Fruit fly (Drosophila melanogaster) whole organism, embryonic: ENCODE data around the gene Smvt.

Experiments
- ATbp ChIP-seq: fragments of 200-800 bp; sonication (Bioruptor generic); optimal IDR thresholded peaks from 2 replicates; lab custom pipeline; 2017; ENCODE audit warnings: missing biosample characterization, mild to moderate bottlenecking, missing genetic modification characterization, missing genetic modification reagents
- Asciz ChIP-seq: fragments of 200-800 bp; sonication (Bioruptor generic); optimal IDR thresholded peaks from 2 replicates; lab custom pipeline; 2017; ENCODE audit warnings: missing biosample characterization, mild to moderate bottlenecking, missing genetic modification characterization, missing genetic modification reagents
- Bgb ChIP-seq: fragments of 200-800 bp; sonication (Bioruptor generic); IDR thresholded peaks from 2 replicates; pipeline ENCODE4 v1.3.6; 2022; ENCODE audit warnings: missing biosample characterization, missing genetic modification characterization; ENCODE audit not compliant: partially characterized antibody
- CG10431 ChIP-seq: fragments of 200-800 bp; sonication (Bioruptor generic); optimal IDR thresholded peaks from 3 replicates; lab custom pipeline; 2018; ENCODE audit warnings: missing biosample characterization, mild to moderate bottlenecking, missing genetic modification characterization
- CG11456 ChIP-seq: fragments of 200-800 bp; sonication (Bioruptor generic); IDR thresholded peaks from 3 replicates; pipeline ENCODE4 v1.3.6; 2022; ENCODE audit warnings: missing biosample characterization, missing genetic modification characterization
- CG11695 ChIP-seq: fragments of 200-800 bp; sonication (Bioruptor generic); IDR thresholded peaks from 3 replicates; pipeline ENCODE4 v1.3.6; 2022; ENCODE audit warnings: missing biosample characterization, missing genetic modification characterization
- CG12659 ChIP-seq: fragments of 200-800 bp; sonication (Bioruptor generic); optimal IDR thresholded peaks from 3 replicates; lab custom pipeline; 2017; ENCODE audit warnings: mild to moderate bottlenecking, missing biosample characterization, missing genetic modification reagents, missing genetic modification characterization
- CG13296 ChIP-seq: fragments of 200-800 bp; sonication (Bioruptor generic); optimal IDR thresholded peaks from 3 replicates; lab custom pipeline; 2018; ENCODE audit warnings: missing biosample characterization, mild to moderate bottlenecking, missing genetic modification characterization
- CG14965 ChIP-seq: fragments of 200-800 bp; sonication (Bioruptor generic); optimal IDR thresholded peaks from 2 replicates; lab custom pipeline; 2016; ENCODE audit warnings: missing biosample characterization, missing genetic modification characterization, borderline replicate concordance
- CG15269 ChIP-seq: fragments of 200-800 bp; sonication (Bioruptor generic); optimal IDR thresholded peaks from 2 replicates; lab custom pipeline; 2018; ENCODE audit warnings: missing biosample characterization, mild to moderate bottlenecking, missing genetic modification characterization, moderate library complexity
- CG17359 ChIP-seq: fragments of 200-800 bp; sonication (Bioruptor generic); optimal IDR thresholded peaks from 3 replicates; lab custom pipeline; 2018; ENCODE audit warnings: missing biosample characterization, mild to moderate bottlenecking, missing genetic modification characterization, moderate library complexity
- CG2199 ChIP-seq: fragments of 200-800 bp; sonication (Bioruptor generic); IDR thresholded peaks from 3 replicates; pipeline ENCODE4 v1.3.6; 2022; ENCODE audit warnings: missing biosample characterization, missing genetic modification characterization
- CG2712 ChIP-seq: fragments of 200-800 bp; optimal IDR thresholded peaks from 3 replicates; lab custom pipeline; 2019; ENCODE audit warnings: missing biosample characterization, mild to moderate bottlenecking, missing genetic modification characterization, moderate library complexity
- CG30020 ChIP-seq: fragments of 200-800 bp; optimal IDR thresholded peaks from 2 replicates; lab custom pipeline; 2019; ENCODE audit warnings: missing biosample characterization, mild to moderate bottlenecking, missing genetic modification characterization, moderate library complexity
- CG30403 ChIP-seq: fragments of 200-800 bp; sonication (Bioruptor generic); optimal IDR thresholded peaks from 3 replicates; lab custom pipeline; 2016; ENCODE audit warnings: missing biosample characterization, missing genetic modification characterization
- CG30431 ChIP-seq: fragments of 200-800 bp; sonication (Bioruptor generic); optimal IDR thresholded peaks from 2 replicates; lab custom pipeline; 2017; ENCODE audit warnings: missing biosample characterization, missing genetic modification characterization
- CG31224 ChIP-seq: fragments of 200-800 bp; sonication (Bioruptor generic); IDR thresholded peaks from 2 replicates; pipeline ENCODE4 v1.3.6; 2022; ENCODE audit warnings: missing biosample characterization, missing genetic modification characterization
- CG34422 ChIP-seq: fragments of 200-800 bp; sonication (Bioruptor generic); IDR thresholded peaks from 3 replicates; pipeline ENCODE4 v1.3.6; 2022; ENCODE audit warnings: missing biosample characterization, missing genetic modification characterization
- CG4730 ChIP-seq: fragments of 200-800 bp; sonication (Bioruptor generic); IDR thresholded peaks from 2 replicates; pipeline ENCODE4 v1.3.6; 2022; ENCODE audit warnings: missing biosample characterization, missing genetic modification characterization
- CG5245 ChIP-seq: fragments of 200-800 bp; sonication (Bioruptor generic); optimal IDR thresholded peaks from 3 replicates; lab custom pipeline; 2016; ENCODE audit warnings: missing biosample characterization, missing genetic modification characterization
- CG6683 ChIP-seq: fragments of 200-800 bp; sonication (Bioruptor generic); optimal IDR thresholded peaks from 2 replicates; lab custom pipeline; 2017; ENCODE audit warnings: missing biosample characterization, mild to moderate bottlenecking, missing genetic modification characterization, missing genetic modification reagents
- CG6765 ChIP-seq: fragments of 200-800 bp; sonication (Bioruptor generic); optimal IDR thresholded peaks from 3 replicates; lab custom pipeline; 2017; ENCODE audit warnings: missing biosample characterization, mild to moderate bottlenecking, missing genetic modification characterization
- CG6854 ChIP-seq: fragments of 200-800 bp; sonication (Bioruptor generic); optimal IDR thresholded peaks from 3 replicates; lab custom pipeline; 2017; ENCODE audit warnings: missing biosample characterization, mild to moderate bottlenecking, missing genetic modification characterization
- CG9817 ChIP-seq: fragments of 200-800 bp; sonication (Bioruptor generic); optimal IDR thresholded peaks from 2 replicates; lab custom pipeline; 2018; ENCODE audit warnings: missing biosample characterization, mild to moderate bottlenecking, missing genetic modification characterization, moderate library complexity
- Chrac-16 ChIP-seq: fragments of 200-800 bp; sonication (Bioruptor generic); optimal IDR thresholded peaks from 3 replicates; lab custom pipeline; 2016; ENCODE audit warnings: missing biosample characterization, missing genetic modification characterization
- CrebB ChIP-seq: fragments of 200-800 bp; sonication (Bioruptor generic); optimal IDR thresholded peaks from 3 replicates; lab custom pipeline; 2018; ENCODE audit warnings: missing biosample characterization, mild to moderate bottlenecking, missing genetic modification characterization
- Dfd ChIP-seq, 2 experiments: fragments of >200 bp; optimal IDR thresholded peaks; 2 replicates each; lab custom pipeline; 2017; ENCODE audit warnings: missing biosample characterization in 2 of 2, missing genetic modification characterization in 2 of 2
- Gug ChIP-seq: fragments of 200-800 bp; sonication (Bioruptor generic); IDR thresholded peaks from 4 replicates; pipeline ENCODE4 v1.3.6; 2022; ENCODE audit warnings: missing biosample characterization, missing genetic modification characterization
- HHEX ChIP-seq: fragments of 200-800 bp; sonication (Bioruptor generic); optimal IDR thresholded peaks from 3 replicates; lab custom pipeline; 2017; ENCODE audit warnings: missing biosample characterization, mild to moderate bottlenecking, missing genetic modification characterization, missing genetic modification reagents
- HLH3B ChIP-seq: fragments of 200-800 bp; sonication (Bioruptor generic); IDR thresholded peaks from 2 replicates; pipeline ENCODE4 v1.3.6; 2022; ENCODE audit warnings: missing biosample characterization, missing genetic modification characterization
- Hand ChIP-seq: fragments of 200-800 bp; sonication (Bioruptor generic); optimal IDR thresholded peaks from 2 replicates; lab custom pipeline; 2017; ENCODE audit warnings: mild to moderate bottlenecking, missing biosample characterization, missing genetic modification reagents, missing genetic modification characterization
- Lpt ChIP-seq: fragments of >200 bp; optimal IDR thresholded peaks from 2 replicates; lab custom pipeline; 2018; ENCODE audit warnings: missing biosample characterization, missing genetic modification characterization
- MBD-R2 ChIP-seq: fragments of 200-800 bp; sonication (Bioruptor generic); IDR thresholded peaks from 2 replicates; pipeline ENCODE4 v1.3.6; 2022; ENCODE audit warnings: missing biosample characterization, missing genetic modification characterization
- Max ChIP-seq: fragments of 200-800 bp; sonication (Bioruptor generic); optimal IDR thresholded peaks from 2 replicates; lab custom pipeline; 2016; ENCODE audit warnings: missing biosample characterization, mild to moderate bottlenecking, missing genetic modification characterization
- Six4 ChIP-seq: fragments of 200-800 bp; sonication (Bioruptor generic); optimal IDR thresholded peaks from 2 replicates; lab custom pipeline; 2016; ENCODE audit warnings: missing biosample characterization, missing genetic modification characterization
- Sry-β ChIP-seq: fragments of 200-800 bp; sonication (Bioruptor generic); optimal IDR thresholded peaks from 2 replicates; lab custom pipeline; 2018; ENCODE audit warnings: missing biosample characterization, mild to moderate bottlenecking, missing genetic modification characterization, moderate library complexity
- Tbp ChIP-seq: fragments of >200 bp; optimal IDR thresholded peaks from 2 replicates; lab custom pipeline; 2018; ENCODE audit warnings: missing biosample characterization, missing genetic modification characterization
- al ChIP-seq: fragments of 200-800 bp; sonication (Bioruptor generic); IDR thresholded peaks from 2 replicates; pipeline ENCODE4 v1.3.6; 2022; ENCODE audit warnings: missing biosample characterization, missing genetic modification characterization
- chn ChIP-seq: fragments of 200-800 bp; sonication (Bioruptor generic); optimal IDR thresholded peaks from 2 replicates; lab custom pipeline; 2016; ENCODE audit warnings: missing biosample characterization, missing genetic modification characterization
- croc ChIP-seq: fragments of 200-800 bp; sonication (Bioruptor generic); conservative IDR thresholded peaks from 3 replicates; pipeline ENCODE4 v1.3.6; 2022; ENCODE audit warnings: missing biosample characterization, missing genetic modification characterization
- cwo ChIP-seq: fragments of 200-800 bp; sonication (Bioruptor generic); optimal IDR thresholded peaks from 3 replicates; lab custom pipeline; 2017; ENCODE audit warnings: missing biosample characterization, missing genetic modification characterization, mild to moderate bottlenecking, moderate library complexity, missing genetic modification reagents
- dysf ChIP-seq: fragments of 200-800 bp; sonication (Bioruptor generic); IDR thresholded peaks from 3 replicates; pipeline ENCODE4 v1.3.6; 2022; ENCODE audit warnings: missing biosample characterization, missing genetic modification characterization
- emc ChIP-seq: fragments of 200-800 bp; sonication (Bioruptor generic); optimal IDR thresholded peaks from 2 replicates; lab custom pipeline; 2016; ENCODE audit warnings: missing biosample characterization, missing genetic modification characterization
- eyg ChIP-seq: fragments of 200-800 bp; sonication (Bioruptor generic); optimal IDR thresholded peaks from 3 replicates; lab custom pipeline; 2016; ENCODE audit warnings: missing biosample characterization, missing genetic modification characterization
- gsb ChIP-seq: fragments of 200-800 bp; sonication (Bioruptor generic); IDR thresholded peaks from 2 replicates; pipeline ENCODE4 v1.3.6; 2022; ENCODE audit warnings: missing biosample characterization, missing genetic modification characterization
- hb ChIP-seq: fragments of 200-800 bp; sonication (Bioruptor generic); IDR thresholded peaks from 3 replicates; pipeline ENCODE4 v1.3.6; 2022; ENCODE audit warnings: missing biosample characterization, missing genetic modification characterization; ENCODE audit not compliant: partially characterized antibody
- mld ChIP-seq: fragments of 200-800 bp; sonication (Bioruptor generic); IDR thresholded peaks from 3 replicates; pipeline ENCODE4 v1.3.6; 2022; ENCODE audit warnings: missing biosample characterization, missing genetic modification characterization; ENCODE audit not compliant: partially characterized antibody
- pzg ChIP-seq: fragments of 200-800 bp; sonication (Bioruptor generic); optimal IDR thresholded peaks from 3 replicates; lab custom pipeline; 2018; ENCODE audit warnings: missing biosample characterization, mild to moderate bottlenecking, missing genetic modification characterization, moderate library complexity
- ranshi ChIP-seq: fragments of 200-800 bp; sonication (Bioruptor generic); IDR thresholded peaks from 2 replicates; pipeline ENCODE4 v1.3.6; 2022; ENCODE audit warnings: missing biosample characterization, missing genetic modification characterization
- sens ChIP-seq: fragments of 200-800 bp; sonication (Bioruptor generic); peaks from one replicate; lab custom pipeline; 2016; ENCODE audit warnings: missing biosample characterization, missing genetic modification characterization
- sob ChIP-seq: fragments of 200-800 bp; sonication (Bioruptor generic); IDR thresholded peaks from 2 replicates; pipeline ENCODE4 v1.3.6; 2022; ENCODE audit warnings: missing biosample characterization, missing genetic modification characterization

Smvt gene

dm6 chr3R:31810073-31810530 lies 48.7 kb upstream of the Smvt start, which contains the start of gene Rift (continued):
- TF ChIP-seq Chrac-16 (GFP tag; lab: Kevin White, UChicago): no peak
- no peak for TF ChIP-seq hb (GFP tag; lab: Robert Waterston, UW)
- TF ChIP-seq cwo (GFP tag; lab: Kevin White, UChicago): peak; percentile 99
- TF ChIP-seq CG17359 (tag; lab: Kevin White, UChicago): peak; percentile 53
- no peak for TF ChIP-seq CG30431
- TF ChIP-seq CG6683 (GFP tag; lab: Kevin White, UChicago): no peak
- no peak for TF ChIP-seq Sry-β (GFP tag; lab: Kevin White, UChicago)
- 0 out of 2 replicates have a peak, but pooled peaks have one; percentile 12 for TF ChIP-seq al (GFP tag; lab: Robert Waterston, UW)
- TF ChIP-seq mld: no peak
- peak; percentile 28; the same call in 1 of the 2 replicates for TF ChIP-seq MBD-R2 (GFP tag; lab: Robert Waterston, UW)
- TF ChIP-seq CG2712 (tag; lab: Kevin White, UChicago): peak; percentile 65
- TF ChIP-seq CG14965 (GFP tag; lab: Kevin White, UChicago): no peak
- peak; percentile 17; the same call in 1 of the 2 replicates for TF ChIP-seq HLH3B
- peak; percentile 41 for TF ChIP-seq Asciz (GFP tag; lab: Kevin White, UChicago)
- TF ChIP-seq CG30403 (GFP tag; lab: Kevin White, UChicago): peak; percentile 30
- TF ChIP-seq Lpt (GFP tag; lab: Kevin White, UChicago): no peak
- TF ChIP-seq emc (GFP tag; lab: Kevin White, UChicago): no peak
- TF ChIP-seq CG30020 (tag; lab: Kevin White, UChicago): no peak
- TF ChIP-seq eyg (GFP tag; lab: Kevin White, UChicago): no peak
- TF ChIP-seq Dfd (GFP tag; optimal IDR thresholded peaks at IDR 0.05; lab: Kevin White, UChicago): no peak
- TF ChIP-seq pzg (GFP tag; lab: Kevin White, UChicago): peak; percentile 8
- TF ChIP-seq CG11456 (GFP tag; lab: Robert Waterston, UW): no peak
- peak; percentile 28 for TF ChIP-seq CG9817 (tag; lab: Kevin White, UChicago)
- no peak for TF ChIP-seq Tbp (GFP tag; lab: Kevin White, UChicago)
- TF ChIP-seq chn (GFP tag; lab: Kevin White, UChicago): no peak
- TF ChIP-seq Hand (GFP tag; lab: Kevin White, UChicago): no peak
- no peak for TF ChIP-seq CG6765 (GFP tag; lab: Kevin White, UChicago)
- peak; percentile 55; the same call in 1 of the 3 replicates for TF ChIP-seq CG34422
- peak; percentile 46; the same call in 1 of the 3 replicates for TF ChIP-seq dysf (GFP tag; lab: Robert Waterston, UW)
- no peak for TF ChIP-seq croc (GFP tag; lab: Robert Waterston, UW)
- TF ChIP-seq CG5245 (GFP tag; lab: Kevin White, UChicago): no peak
- TF ChIP-seq Six4 (GFP tag; lab: Kevin White, UChicago): no peak
- no peak for TF ChIP-seq CG31224 (GFP tag; lab: Robert Waterston, UW)
- no peak for TF ChIP-seq Max (GFP tag; lab: Kevin White, UChicago)
- TF ChIP-seq CG11695: peak; percentile 59; the same call in 2 of the 3 replicates
- TF ChIP-seq CG6854 (GFP tag; lab: Kevin White, UChicago): no peak
- peak; percentile 47 for TF ChIP-seq CG12659 (GFP tag; lab: Kevin White, UChicago)
- TF ChIP-seq HHEX (GFP tag; lab: Kevin White, UChicago): peak; percentile 49
- TF ChIP-seq CG10431 (GFP tag; lab: Kevin White, UChicago): peak; percentile 20
- TF ChIP-seq sob (GFP tag; lab: Robert Waterston, UW): 0 out of 2 replicates have a peak, but pooled peaks have one; percentile 43
- peak; percentile 30; the same call in 1 of the 4 replicates for TF ChIP-seq Gug (GFP tag; lab: Robert Waterston, UW)
- TF ChIP-seq CG13296: peak; percentile 24
- TF ChIP-seq CG4730 (GFP tag; lab: Robert Waterston, UW): no peak
- 0 out of 3 replicates have a peak, but pooled peaks have one; percentile 27 for TF ChIP-seq CG2199 (GFP tag; lab: Robert Waterston, UW)
- peak; percentile 59 for TF ChIP-seq CG15269
- no peak for TF ChIP-seq CrebB (tag; lab: Kevin White, UChicago)
- peak; percentile 18 for TF ChIP-seq ATbp (GFP tag; lab: Kevin White, UChicago)
- no peak for TF ChIP-seq gsb (GFP tag; lab: Robert Waterston, UW)
- no peak for TF ChIP-seq Bgb (GFP tag; lab: Robert Waterston, UW)
- peak; percentile 25; the same call in 1 of the 2 replicates for TF ChIP-seq ranshi (GFP tag; lab: Robert Waterston, UW)
- no peak for TF ChIP-seq sens (GFP tag; lab: Kevin White, UChicago)
